Worm (Caenorhabditis elegans): ENCODE data around the gene mtre-1.

The mtre-1 gene

DNA sequence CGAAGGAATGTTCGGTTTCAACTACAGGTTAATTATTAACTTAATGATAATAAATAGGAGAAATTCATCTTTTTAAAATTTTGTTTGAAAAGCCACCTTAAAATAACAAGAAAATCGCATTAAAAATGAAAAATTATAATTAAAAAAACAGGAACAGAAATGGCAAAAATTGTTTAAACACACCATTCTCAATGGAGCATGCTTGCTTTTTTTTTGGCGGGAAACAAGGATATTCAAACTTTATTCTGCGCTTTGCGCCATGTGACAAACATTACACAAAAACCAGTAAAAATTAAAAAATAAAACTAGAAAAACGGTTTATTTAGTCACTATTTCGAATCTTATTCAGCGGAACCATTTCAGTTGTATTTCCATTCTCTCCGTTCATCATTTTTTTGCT, 21.6 kb downstream of the mtre-1 start:
- no peak for TF ChIP-seq lsy-2 (tag; optimal IDR thresholded peaks at IDR 0.05)
- TF ChIP-seq ces-1 (GFP tag; optimal IDR thresholded peaks at IDR 0.05): no peak
- no peak for TF ChIP-seq sptf-1 (tag; optimal IDR thresholded peaks at IDR 0.05)
- no peak for TF ChIP-seq pha-4 (tag; optimal IDR thresholded peaks at IDR 0.05)
- no peak for TF ChIP-seq cnd-1 (tag; optimal IDR thresholded peaks at IDR 0.05)

DNA sequence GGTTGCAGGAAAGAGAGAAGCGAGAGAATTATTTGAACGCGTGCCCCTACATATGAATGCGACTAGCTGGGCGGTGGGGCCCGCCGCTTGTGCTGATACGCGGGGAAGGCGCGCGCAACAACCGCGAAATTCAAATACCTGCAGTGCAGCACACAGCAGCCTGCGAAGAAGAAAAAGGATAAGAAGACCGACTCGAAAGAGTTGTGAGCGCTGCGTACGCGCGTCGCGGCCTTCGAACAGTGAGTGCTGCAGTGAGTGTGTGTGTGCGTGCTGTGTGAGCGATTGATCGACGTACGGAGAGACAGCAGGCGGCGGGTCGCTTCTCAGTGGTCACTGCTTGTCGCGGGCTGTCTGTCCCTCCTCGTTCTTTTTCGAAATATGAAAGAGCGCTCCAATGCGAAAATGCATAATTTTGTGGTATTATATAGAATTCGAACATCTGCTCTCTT, 22.1 kb downstream of the mtre-1 start:
- TF ChIP-seq tbx-8 (GFP tag; optimal IDR thresholded peaks at IDR 0.05): peak; percentile 57
- no peak for TF ChIP-seq sem-2 (GFP tag; optimal IDR thresholded peaks at IDR 0.05)
- peak; percentile 50 for TF ChIP-seq lsy-2 (tag; optimal IDR thresholded peaks at IDR 0.05)
- peak; percentile 70 for TF ChIP-seq M03D4.4 (tag; optimal IDR thresholded peaks at IDR 0.05)
- TF ChIP-seq lin-32 (GFP tag; optimal IDR thresholded peaks at IDR 0.05): peak; percentile 60
- TF ChIP-seq nhr-237 (tag; optimal IDR thresholded peaks at IDR 0.05): no peak
- peak; percentile 84 for TF ChIP-seq lin-13 (tag; optimal IDR thresholded peaks at IDR 0.05)
- TF ChIP-seq unc-39 (tag; optimal IDR thresholded peaks at IDR 0.05): no peak
- no peak for TF ChIP-seq nhr-28 (tag; optimal IDR thresholded peaks at IDR 0.05)
- TF ChIP-seq unc-62 (GFP tag; optimal IDR thresholded peaks at IDR 0.05): peak; percentile 79
- peak; percentile 91 for TF ChIP-seq ham-2 (GFP tag; optimal IDR thresholded peaks at IDR 0.05)
- TF ChIP-seq hlh-1 (tag; optimal IDR thresholded peaks at IDR 0.05): peak; percentile 75
- no peak for TF ChIP-seq zip-8 (tag; optimal IDR thresholded peaks at IDR 0.05)
- TF ChIP-seq nhr-76 (tag; optimal IDR thresholded peaks at IDR 0.05): no peak
- no peak for TF ChIP-seq bed-3 (GFP tag; optimal IDR thresholded peaks at IDR 0.05)
- TF ChIP-seq mls-2 (tag; optimal IDR thresholded peaks at IDR 0.05): peak; percentile 75
- TF ChIP-seq sptf-1 (tag; optimal IDR thresholded peaks at IDR 0.05): peak; percentile 74
- TF ChIP-seq ztf-11 (tag; optimal IDR thresholded peaks at IDR 0.05): peak; percentile 28
- TF ChIP-seq unc-120 (tag; optimal IDR thresholded peaks at IDR 0.05; ENCODE audit: poor library complexity, severe bottlenecking): peak; percentile 80
- no peak for TF ChIP-seq blmp-1 (tag; optimal IDR thresholded peaks at IDR 0.05)
- TF ChIP-seq mep-1 (tag; optimal IDR thresholded peaks at IDR 0.05): peak; percentile 25
- peak; percentile 85 for TF ChIP-seq pha-4 (tag; optimal IDR thresholded peaks at IDR 0.05)
- no peak for TF ChIP-seq mab-5 (tag; optimal IDR thresholded peaks at IDR 0.05)
- TF ChIP-seq ces-1 (GFP tag; optimal IDR thresholded peaks at IDR 0.05): peak; percentile 31
- peak; percentile 33 for TF ChIP-seq elt-1 (tag; optimal IDR thresholded peaks at IDR 0.05; ENCODE audit: borderline replicate concordance, insufficient read depth)
- TF ChIP-seq ceh-43 (GFP tag; optimal IDR thresholded peaks at IDR 0.05): no peak
- TF ChIP-seq ceh-39 (tag; optimal IDR thresholded peaks at IDR 0.05): no peak
- peak; percentile 61 for TF ChIP-seq cnd-1 (tag; optimal IDR thresholded peaks at IDR 0.05)
- peak; percentile 82 for TF ChIP-seq drap-1 (GFP tag; optimal IDR thresholded peaks at IDR 0.05)
- no peak for TF ChIP-seq ceh-83 (GFP tag; optimal IDR thresholded peaks at IDR 0.05)
- peak; percentile 30 for TF ChIP-seq flh-1 (GFP tag; optimal IDR thresholded peaks at IDR 0.05)
- no peak for TF ChIP-seq nhr-12 (tag; optimal IDR thresholded peaks at IDR 0.05)
- TF ChIP-seq elt-3 (tag; optimal IDR thresholded peaks at IDR 0.05): no peak
- TF ChIP-seq nhr-2 (tag; optimal IDR thresholded peaks at IDR 0.05): no peak
- no peak for TF ChIP-seq snpc-4 (tag; optimal IDR thresholded peaks at IDR 0.05)

DNA sequence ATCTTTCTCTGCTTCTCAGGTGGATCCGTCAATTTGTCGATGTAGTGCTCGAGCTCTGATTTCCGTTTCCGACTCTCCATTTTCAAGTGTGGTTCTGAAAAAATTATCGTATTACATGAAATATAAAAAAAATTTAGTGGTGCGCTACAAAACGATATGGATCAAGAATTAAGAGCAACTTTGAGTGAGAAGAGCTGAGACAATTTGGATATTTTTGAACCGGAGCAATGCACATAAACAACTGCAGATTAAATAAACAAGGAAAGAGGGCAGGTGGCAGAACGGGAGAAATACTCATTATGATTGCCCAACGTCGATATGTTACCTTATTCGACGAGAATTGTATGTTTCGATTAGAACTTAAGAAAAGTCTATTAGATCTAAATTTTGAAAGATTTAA, 22.7 kb downstream of the mtre-1 start, which contains the start of gene swsn-7:
Gene swsn-7 (minus strand): TSS at position 101 of the 400 bp plus-strand sequence.
- no peak for TF ChIP-seq nhr-12 (tag; optimal IDR thresholded peaks at IDR 0.05)
- TF ChIP-seq ceh-39 (tag; optimal IDR thresholded peaks at IDR 0.05): no peak
- TF ChIP-seq tbx-8 (GFP tag; optimal IDR thresholded peaks at IDR 0.05): no peak
- TF ChIP-seq mab-5 (tag; optimal IDR thresholded peaks at IDR 0.05): no peak
- no peak for TF ChIP-seq ces-1 (GFP tag; optimal IDR thresholded peaks at IDR 0.05)
- no peak for TF ChIP-seq lin-13 (tag; optimal IDR thresholded peaks at IDR 0.05)
- no peak for TF ChIP-seq cnd-1 (tag; optimal IDR thresholded peaks at IDR 0.05)
- TF ChIP-seq hlh-1 (tag; optimal IDR thresholded peaks at IDR 0.05): no peak
- no peak for TF ChIP-seq drap-1 (GFP tag; optimal IDR thresholded peaks at IDR 0.05)
- no peak for TF ChIP-seq elt-1 (tag; optimal IDR thresholded peaks at IDR 0.05; ENCODE audit: borderline replicate concordance, insufficient read depth)
- no peak for TF ChIP-seq sem-2 (GFP tag; optimal IDR thresholded peaks at IDR 0.05)

DNA sequence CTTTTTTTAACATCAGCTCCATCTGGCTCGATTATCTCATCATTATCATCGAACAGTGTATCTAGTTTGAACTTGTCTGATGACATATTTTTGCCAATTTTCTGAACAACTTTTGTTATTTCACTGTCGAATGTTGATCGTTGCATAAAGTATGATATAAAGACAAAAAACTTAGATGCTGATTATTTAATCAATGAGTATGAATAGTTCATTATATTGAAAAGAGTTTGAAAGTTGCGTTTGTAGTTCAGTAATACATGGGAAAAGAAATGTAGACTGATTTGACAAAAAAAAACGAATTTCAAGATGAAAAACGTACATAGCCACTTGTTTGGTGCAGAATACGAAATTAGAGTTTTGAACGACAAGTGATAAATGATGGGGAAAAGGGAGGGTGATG, 27.9 kb downstream of the mtre-1 start, which contains the start of gene hda-2:
Gene hda-2 (minus strand): TSS at position 101 of the 400 bp plus-strand sequence.
- TF ChIP-seq zip-8 (tag; optimal IDR thresholded peaks at IDR 0.05) (no peak), sem-2 (GFP tag; optimal IDR thresholded peaks at IDR 0.05) (no peak), hlh-1 (tag; optimal IDR thresholded peaks at IDR 0.05) (no peak), lin-13 (tag; optimal IDR thresholded peaks at IDR 0.05) (no peak), pha-4 (tag; optimal IDR thresholded peaks at IDR 0.05) (no peak), snpc-4 (tag; optimal IDR thresholded peaks at IDR 0.05) (no peak), mep-1 (tag; optimal IDR thresholded peaks at IDR 0.05) (no peak), nhr-237 (tag; optimal IDR thresholded peaks at IDR 0.05) (no peak), elt-3 (tag; optimal IDR thresholded peaks at IDR 0.05) (no peak), elt-1 (tag; optimal IDR thresholded peaks at IDR 0.05; ENCODE audit: borderline replicate concordance, insufficient read depth) (no peak), ceh-43 (GFP tag; optimal IDR thresholded peaks at IDR 0.05) (no peak), nhr-2 (tag; optimal IDR thresholded peaks at IDR 0.05) (no peak), ztf-11 (tag; optimal IDR thresholded peaks at IDR 0.05) (no peak), nhr-28 (tag; optimal IDR thresholded peaks at IDR 0.05) (no peak), blmp-1 (tag; optimal IDR thresholded peaks at IDR 0.05) (no peak)
